Worm (Caenorhabditis elegans): ENCODE measurements around the gene F26A1.3.

The F26A1.3 gene

DNA sequence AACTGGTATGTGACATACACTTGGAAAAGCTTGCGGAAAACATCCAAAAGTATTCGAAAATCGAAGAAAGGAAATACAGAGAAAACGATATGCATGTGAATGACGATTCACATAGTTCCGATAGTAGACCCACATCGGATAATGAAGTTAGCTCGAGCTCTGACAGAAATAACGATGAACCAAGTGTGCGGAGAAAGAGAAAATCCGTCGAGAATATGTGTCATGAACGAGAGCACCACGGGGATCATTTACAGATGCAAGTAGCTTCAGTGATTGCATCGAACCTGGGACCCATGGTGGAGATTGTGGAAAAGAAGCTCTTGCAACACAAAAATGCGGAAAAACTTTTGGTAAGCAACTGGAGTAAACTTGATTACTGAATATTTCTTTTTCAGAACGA, 30.3 kb downstream of the F26A1.3 start:
- TF ChIP-seq hlh-15 (tag; optimal IDR thresholded peaks at IDR 0.05) (no peak), hlh-13 (GFP tag; optimal IDR thresholded peaks at IDR 0.05) (no peak), unc-3 (GFP tag; conservative IDR thresholded peaks at IDR 0.05) (no peak), unc-3 (tag; optimal IDR thresholded peaks at IDR 0.05) (no peak), mec-3 (tag; optimal IDR thresholded peaks at IDR 0.05; ENCODE audit: borderline replicate concordance) (no peak), tbx-2 (tag; optimal IDR thresholded peaks at IDR 0.05) (no peak), pax-1 (tag; optimal IDR thresholded peaks at IDR 0.05) (no peak), hlh-30 (tag; optimal IDR thresholded peaks at IDR 0.05; ENCODE audit: insufficient read depth) (no peak), unc-86 (tag; optimal IDR thresholded peaks at IDR 0.05) (no peak), npax-4 (tag; optimal IDR thresholded peaks at IDR 0.05) (no peak), sdc-2 (tag; optimal IDR thresholded peaks at IDR 0.05) (no peak), syd-9 (tag; optimal IDR thresholded peaks at IDR 0.05) (no peak), che-1 (tag; optimal IDR thresholded peaks at IDR 0.05) (no peak), nfya-1 (tag; optimal IDR thresholded peaks at IDR 0.05) (no peak), fax-1 (tag; optimal IDR thresholded peaks at IDR 0.05) (no peak)

DNA sequence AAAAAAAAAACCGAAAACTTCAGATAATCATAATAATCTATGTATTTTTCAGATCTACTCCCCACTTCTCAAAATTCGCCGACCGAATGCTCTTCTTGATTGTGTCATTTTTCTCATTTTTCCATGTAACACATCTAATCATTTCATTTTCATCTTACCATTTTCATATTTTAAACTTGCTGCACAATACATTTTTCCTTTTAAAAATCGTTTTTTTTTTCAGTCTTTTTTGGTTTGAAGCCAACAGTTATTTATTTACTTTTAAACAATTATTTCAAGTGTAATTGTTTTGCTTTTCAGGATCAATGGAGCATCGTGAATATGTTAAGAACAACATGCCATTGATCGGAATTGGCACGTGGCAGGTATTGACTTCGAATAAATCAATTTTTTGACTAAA, 32.3 kb downstream of the F26A1.3 start, which contains the start of gene C35D10.6:
Gene C35D10.6 (plus strand): TSS at position 301 of the 400 bp plus-strand sequence.
- no peak for TF ChIP-seq unc-42 (tag; optimal IDR thresholded peaks at IDR 0.05)

DNA sequence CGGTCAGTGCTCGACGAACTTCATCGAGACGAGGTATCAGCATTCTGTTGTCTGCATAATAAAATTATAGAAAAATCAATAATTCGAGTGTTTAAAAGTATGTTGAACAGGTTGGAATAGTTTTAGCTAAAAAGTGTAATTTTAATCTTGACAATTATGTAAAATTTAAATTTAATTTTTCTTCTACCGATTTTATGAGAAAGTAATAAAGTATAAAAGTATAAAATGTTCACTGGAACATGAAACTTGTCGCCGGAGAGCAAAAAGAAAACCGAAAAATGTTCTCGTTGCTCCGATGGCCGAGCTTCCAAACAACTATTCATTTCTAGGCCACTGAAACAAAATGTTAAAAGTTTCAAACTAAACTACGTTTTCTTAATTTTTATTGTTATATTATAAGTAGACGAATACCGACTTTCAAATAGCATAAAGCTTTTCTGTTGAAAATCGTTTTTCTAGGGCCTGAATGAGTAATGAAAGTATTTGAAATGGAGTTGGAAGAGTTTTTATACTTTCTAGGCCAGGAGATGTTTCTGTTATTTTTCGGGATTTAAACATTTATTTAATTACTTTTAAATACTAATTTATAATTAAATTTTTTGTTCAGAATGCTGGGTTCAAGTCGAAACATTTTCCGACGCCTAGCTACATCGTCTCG, 35.2 kb downstream of the F26A1.3 start, which contains the start of the genes C35D10.10 and C35D10.5:
Gene C35D10.10 (minus strand): TSS at position 51 of the 658 bp plus-strand sequence.
Gene C35D10.5 (plus strand): TSS at position 608 of the 658 bp plus-strand sequence.
- TF ChIP-seq F13H6.1 (tag; optimal IDR thresholded peaks at IDR 0.05) = no peak
- TF ChIP-seq odd-2 (tag; optimal IDR thresholded peaks at IDR 0.05) = no peak
- TF ChIP-seq ttx-3 (tag; optimal IDR thresholded peaks at IDR 0.05) = no peak
- no peak for TF ChIP-seq che-1 (tag; optimal IDR thresholded peaks at IDR 0.05)
- TF ChIP-seq hlh-8 (tag; optimal IDR thresholded peaks at IDR 0.05) = no peak
- no peak for TF ChIP-seq madf-2 (tag; optimal IDR thresholded peaks at IDR 0.05)
- TF ChIP-seq K09A11.1 (tag; optimal IDR thresholded peaks at IDR 0.05; ENCODE audit: insufficient read depth) = no peak
- TF ChIP-seq npax-4 (tag; optimal IDR thresholded peaks at IDR 0.05) = no peak
- TF ChIP-seq ceh-22 (tag; optimal IDR thresholded peaks at IDR 0.05) = no peak
- no peak for TF ChIP-seq unc-86 (tag; optimal IDR thresholded peaks at IDR 0.05)
- TF ChIP-seq ref-2 (tag; optimal IDR thresholded peaks at IDR 0.05) = no peak
- TF ChIP-seq mec-3 (tag; optimal IDR thresholded peaks at IDR 0.05; ENCODE audit: borderline replicate concordance) = no peak
- TF ChIP-seq sdc-2 (tag; optimal IDR thresholded peaks at IDR 0.05) = no peak
- peak; percentile 28 for TF ChIP-seq tbx-7 (tag; optimal IDR thresholded peaks at IDR 0.05)
- no peak for TF ChIP-seq C08G9.2 (tag; optimal IDR thresholded peaks at IDR 0.05)
- peak; percentile 37 for TF ChIP-seq ceh-31 (tag; optimal IDR thresholded peaks at IDR 0.05)
- no peak for TF ChIP-seq pha-4 (tag; optimal IDR thresholded peaks at IDR 0.05)
- peak; percentile 31 for TF ChIP-seq zip-5 (tag; optimal IDR thresholded peaks at IDR 0.05)
- no peak for TF ChIP-seq C38D4.7 (GFP tag; optimal IDR thresholded peaks at IDR 0.05)
- TF ChIP-seq elt-2 (tag; optimal IDR thresholded peaks at IDR 0.05) = peak; percentile 13
- TF ChIP-seq pha-2 (tag; optimal IDR thresholded peaks at IDR 0.05) = no peak
- peak; percentile 83 for TF ChIP-seq ets-4 (tag; optimal IDR thresholded peaks at IDR 0.05)
- TF ChIP-seq ama-1 (optimal IDR thresholded peaks at IDR 0.05) = no peak
- TF ChIP-seq unc-42 (tag; optimal IDR thresholded peaks at IDR 0.05) = no peak
- no peak for TF ChIP-seq ztf-16 (tag; optimal IDR thresholded peaks at IDR 0.05)
- no peak for TF ChIP-seq ceh-18 (tag; optimal IDR thresholded peaks at IDR 0.05)
- no peak for TF ChIP-seq ceh-19 (GFP tag; optimal IDR thresholded peaks at IDR 0.05)
- no peak for TF ChIP-seq ceh-6 (GFP tag; optimal IDR thresholded peaks at IDR 0.05)
- no peak for TF ChIP-seq lin-11 (tag; optimal IDR thresholded peaks at IDR 0.05)
- peak; percentile 66 for TF ChIP-seq ceh-2 (tag; optimal IDR thresholded peaks at IDR 0.05)
- no peak for TF ChIP-seq fkh-10 (GFP tag; optimal IDR thresholded peaks at IDR 0.05)
- TF ChIP-seq ceh-9 (tag; optimal IDR thresholded peaks at IDR 0.05) = no peak
